Fruit fly (Drosophila melanogaster) whole organism, prepupa: Measurements from ENCODE around the gene CG43672.
A peak's percentile ranks its signal among the peaks of the same experiment; 100 is the strongest.

Experiments
- Blimp-1 ChIP-seq: fragments of 200-800 bp; sonication (Bioruptor generic); optimal IDR thresholded peaks from 3 replicates; lab custom pipeline; 2017; ENCODE audit warnings: missing biosample characterization, missing genetic modification characterization, mild to moderate bottlenecking, moderate library complexity, missing genetic modification reagents
- CG10631 ChIP-seq: fragments of 200-800 bp; sonication (Bioruptor generic); optimal IDR thresholded peaks from 2 replicates; lab custom pipeline; 2016; ENCODE audit warnings: missing biosample characterization, missing genetic modification characterization
- CG10669 ChIP-seq: fragments of 200-800 bp; sonication (Bioruptor generic); optimal IDR thresholded peaks from 3 replicates; lab custom pipeline; 2018; ENCODE audit warnings: missing biosample characterization, mild to moderate bottlenecking, missing genetic modification characterization, moderate library complexity
- CG11294 ChIP-seq: fragments of 200-800 bp; sonication (Bioruptor generic); IDR thresholded peaks from 2 replicates; pipeline ENCODE4 v1.3.6; 2022; ENCODE audit warnings: missing biosample characterization, missing genetic modification characterization
- CG11902 ChIP-seq: fragments of 200-800 bp; sonication (Bioruptor generic); optimal IDR thresholded peaks from 3 replicates; lab custom pipeline; 2016; ENCODE audit warnings: missing biosample characterization, missing genetic modification characterization
- CG15336 ChIP-seq: fragments of 200-800 bp; sonication (Bioruptor generic); IDR thresholded peaks from 2 replicates; pipeline ENCODE4 v1.3.6; 2022; ENCODE audit warnings: missing biosample characterization, missing genetic modification characterization
- CG1621 ChIP-seq: fragments of 200-800 bp; sonication (Bioruptor generic); optimal IDR thresholded peaks from 3 replicates; lab custom pipeline; 2018; ENCODE audit warnings: missing biosample characterization, mild to moderate bottlenecking, missing genetic modification characterization
- CG3032 ChIP-seq: fragments of 200-800 bp; optimal IDR thresholded peaks from 2 replicates; lab custom pipeline; 2019; ENCODE audit warnings: missing biosample characterization, mild to moderate bottlenecking, missing genetic modification characterization, moderate library complexity
- CG32006 ChIP-seq: fragments of 200-800 bp; sonication (Bioruptor generic); optimal IDR thresholded peaks from 3 replicates; lab custom pipeline; 2017; ENCODE audit warnings: missing biosample characterization, mild to moderate bottlenecking, missing genetic modification characterization
- CG3919 ChIP-seq: fragments of 200-800 bp; sonication (Bioruptor generic); optimal IDR thresholded peaks from 3 replicates; lab custom pipeline; 2016; ENCODE audit warnings: missing biosample characterization, missing genetic modification characterization
- CG4318 ChIP-seq: fragments of 200-800 bp; sonication (Bioruptor generic); optimal IDR thresholded peaks from 3 replicates; lab custom pipeline; 2017; ENCODE audit warnings: missing biosample characterization, mild to moderate bottlenecking, missing genetic modification characterization
- CG6163 ChIP-seq: fragments of 200-800 bp; sonication (Bioruptor generic); IDR thresholded peaks from 3 replicates; pipeline ENCODE4 v1.3.6; 2022; ENCODE audit warnings: missing biosample characterization, missing genetic modification characterization
- CG6276 ChIP-seq: fragments of 200-800 bp; sonication (Bioruptor generic); optimal IDR thresholded peaks from 2 replicates; lab custom pipeline; 2017; ENCODE audit warnings: missing biosample characterization, mild to moderate bottlenecking, missing genetic modification characterization
- CG6792 ChIP-seq: fragments of 200-800 bp; sonication (Bioruptor generic); optimal IDR thresholded peaks from 3 replicates; lab custom pipeline; 2016; ENCODE audit warnings: missing biosample characterization, missing genetic modification characterization
- CG6808 ChIP-seq: fragments of 200-800 bp; sonication (Bioruptor generic); optimal IDR thresholded peaks from 3 replicates; lab custom pipeline; 2017; ENCODE audit warnings: missing biosample characterization, missing genetic modification characterization, mild to moderate bottlenecking, moderate library complexity, missing genetic modification reagents
- CG6854 ChIP-seq: fragments of 200-800 bp; sonication (Bioruptor generic); optimal IDR thresholded peaks from 2 replicates; lab custom pipeline; 2017; ENCODE audit warnings: missing biosample characterization, mild to moderate bottlenecking, missing genetic modification characterization
- CG7368 ChIP-seq: fragments of 200-800 bp; sonication (Bioruptor generic); optimal IDR thresholded peaks from 3 replicates; lab custom pipeline; 2016; ENCODE audit warnings: missing biosample characterization, missing genetic modification characterization
- CG8119 ChIP-seq: fragments of 200-800 bp; sonication (Bioruptor generic); IDR thresholded peaks from 3 replicates; pipeline ENCODE4 v1.3.6; 2022; ENCODE audit warnings: missing biosample characterization, missing genetic modification characterization
- Eip75B ChIP-seq: fragments of 200-800 bp; sonication (Bioruptor generic); optimal IDR thresholded peaks from 3 replicates; lab custom pipeline; 2016; ENCODE audit warnings: missing biosample characterization, missing genetic modification characterization
- Eip78C ChIP-seq: fragments of 200-800 bp; sonication (Bioruptor generic); peaks from one replicate; lab custom pipeline; 2016; ENCODE audit warnings: missing biosample characterization, missing genetic modification characterization
- Eip93F ChIP-seq: fragments of 200-800 bp; sonication (Bioruptor generic); optimal IDR thresholded peaks from 2 replicates; lab custom pipeline; 2016; ENCODE audit warnings: missing biosample characterization, mild to moderate bottlenecking, missing genetic modification characterization
- Ets21C ChIP-seq: fragments of 200-800 bp; sonication (Bioruptor generic); optimal IDR thresholded peaks from 3 replicates; lab custom pipeline; 2016; ENCODE audit warnings: missing biosample characterization, missing genetic modification characterization
- Gug ChIP-seq: fragments of 200-800 bp; sonication (Bioruptor generic); IDR thresholded peaks from 2 replicates; pipeline ENCODE4 v1.3.6; 2022; ENCODE audit warnings: missing biosample characterization, missing genetic modification characterization
- Hr39 ChIP-seq: fragments of 200-800 bp; sonication (Bioruptor generic); optimal IDR thresholded peaks from 2 replicates; lab custom pipeline; 2016; ENCODE audit warnings: missing biosample characterization, missing genetic modification characterization
- Hr4 ChIP-seq: fragments of 200-800 bp; sonication (Bioruptor generic); optimal IDR thresholded peaks from 3 replicates; lab custom pipeline; 2016; ENCODE audit warnings: missing biosample characterization, missing genetic modification characterization
- Lpt ChIP-seq: fragments of 200-800 bp; sonication (Bioruptor generic); optimal IDR thresholded peaks from 3 replicates; lab custom pipeline; 2016; ENCODE audit warnings: missing biosample characterization, missing genetic modification characterization
- Met ChIP-seq: fragments of 200-800 bp; sonication (Bioruptor generic); optimal IDR thresholded peaks from 3 replicates; lab custom pipeline; 2016; ENCODE audit warnings: missing biosample characterization, missing genetic modification characterization
- OdsH ChIP-seq: fragments of 200-800 bp; sonication (Bioruptor generic); optimal IDR thresholded peaks from 3 replicates; lab custom pipeline; 2016; ENCODE audit warnings: missing biosample characterization, missing genetic modification characterization
- Smox ChIP-seq: fragments of 200-800 bp; sonication (Bioruptor generic); optimal IDR thresholded peaks from 3 replicates; lab custom pipeline; 2016; ENCODE audit warnings: missing biosample characterization, missing genetic modification characterization
- Sox102F ChIP-seq: fragments of 200-800 bp; sonication (Bioruptor generic); optimal IDR thresholded peaks from 2 replicates; lab custom pipeline; 2016; ENCODE audit warnings: missing biosample characterization, mild to moderate bottlenecking, missing genetic modification characterization
- Sox15 ChIP-seq: fragments of 200-800 bp; sonication (Bioruptor generic); optimal IDR thresholded peaks from 3 replicates; lab custom pipeline; 2016; ENCODE audit warnings: missing biosample characterization, missing genetic modification characterization
- achi ChIP-seq: fragments of 200-800 bp; sonication (Bioruptor generic); optimal IDR thresholded peaks from 3 replicates; lab custom pipeline; 2016; ENCODE audit warnings: missing biosample characterization, missing genetic modification characterization
- acj6 ChIP-seq: fragments of 200-800 bp; sonication (Bioruptor generic); optimal IDR thresholded peaks from 3 replicates; lab custom pipeline; 2016; ENCODE audit warnings: missing biosample characterization, missing genetic modification characterization
- cyc ChIP-seq: fragments of 200-800 bp; sonication (Bioruptor generic); optimal IDR thresholded peaks from 3 replicates; lab custom pipeline; 2016; ENCODE audit warnings: missing biosample characterization, missing genetic modification characterization
- eg ChIP-seq: fragments of 200-800 bp; sonication (Bioruptor generic); IDR thresholded peaks from 3 replicates; pipeline ENCODE4 v1.3.6; 2022; ENCODE audit warnings: missing biosample characterization, missing genetic modification characterization
- esn ChIP-seq: fragments of 200-800 bp; sonication (Bioruptor generic); optimal IDR thresholded peaks from 2 replicates; lab custom pipeline; 2016; ENCODE audit warnings: missing biosample characterization, mild to moderate bottlenecking, missing genetic modification characterization, moderate library complexity
- fd59A ChIP-seq: fragments of 200-800 bp; sonication (Bioruptor generic); optimal IDR thresholded peaks from 2 replicates; lab custom pipeline; 2017; ENCODE audit warnings: missing biosample characterization, mild to moderate bottlenecking, missing genetic modification characterization, missing genetic modification reagents
- fd85E ChIP-seq: fragments of 200-800 bp; sonication (Bioruptor generic); optimal IDR thresholded peaks from 3 replicates; lab custom pipeline; 2016; ENCODE audit warnings: missing biosample characterization, missing genetic modification characterization
- lz ChIP-seq: fragments of 200-800 bp; sonication (Bioruptor generic); optimal IDR thresholded peaks from 3 replicates; lab custom pipeline; 2016; ENCODE audit warnings: missing biosample characterization, missing genetic modification characterization
- pdm3 ChIP-seq: fragments of 200-800 bp; sonication (Bioruptor generic); optimal IDR thresholded peaks from 3 replicates; lab custom pipeline; 2016; ENCODE audit warnings: missing biosample characterization, missing genetic modification characterization
- salr ChIP-seq, 2 experiments: fragments of 200-800 bp; sonication (Bioruptor generic); optimal IDR thresholded peaks; 3 replicates each; lab custom pipeline; 2016 to 2018; ENCODE audit warnings: missing biosample characterization in 2 of 2, missing genetic modification characterization in 2 of 2, mild to moderate bottlenecking in 1 of 2
- spab ChIP-seq: fragments of 200-800 bp; sonication (Bioruptor generic); optimal IDR thresholded peaks from 2 replicates; lab custom pipeline; 2017; ENCODE audit warnings: missing biosample characterization, mild to moderate bottlenecking, missing genetic modification characterization, missing genetic modification reagents
- svp ChIP-seq: fragments of 200-800 bp; sonication (Bioruptor generic); peaks from one replicate; lab custom pipeline; 2016; ENCODE audit warnings: missing biosample characterization, missing genetic modification characterization
- topi ChIP-seq: fragments of 200-800 bp; sonication (Bioruptor generic); optimal IDR thresholded peaks from 3 replicates; lab custom pipeline; 2016; ENCODE audit warnings: missing biosample characterization, missing genetic modification characterization
- vri ChIP-seq: fragments of 200-800 bp; sonication (Bioruptor generic); optimal IDR thresholded peaks from 3 replicates; lab custom pipeline; 2016; ENCODE audit warnings: missing biosample characterization, mild to moderate bottlenecking, missing genetic modification characterization

CG43672 gene

dm6 chrX:15733995-15734394, 38.8 kb upstream of the CG43672 start, which contains the start of the genes CG12379 and MagR (continued):
- no peak for TF ChIP-seq CG6854
- TF ChIP-seq eg (GFP tag; lab: Robert Waterston, UW), result 0 out of 3 replicates have a peak, but pooled peaks have one; percentile 33
- no peak for TF ChIP-seq CG6792
- peak; percentile 64 for TF ChIP-seq cyc (GFP tag; lab: Kevin White, UChicago)
- TF ChIP-seq topi (GFP tag; lab: Kevin White, UChicago), result peak; percentile 63
- TF ChIP-seq Sox102F, result no peak
- TF ChIP-seq salr (GFP tag; optimal IDR thresholded peaks at IDR 0.05; lab: Kevin White, UChicago), result no peak
- TF ChIP-seq CG6276, result no peak
- no peak for TF ChIP-seq CG11294
- peak; percentile 33 for TF ChIP-seq fd59A (GFP tag; lab: Kevin White, UChicago)
- peak; percentile 77 for TF ChIP-seq Eip78C (GFP tag; lab: Kevin White, UChicago)
- peak; percentile 84 for TF ChIP-seq svp (GFP tag; lab: Kevin White, UChicago)
- TF ChIP-seq Hr39 (GFP tag; lab: Kevin White, UChicago), result peak; percentile 66
- peak; percentile 66 for TF ChIP-seq esn (GFP tag; lab: Kevin White, UChicago)
- no peak for TF ChIP-seq Eip93F
- TF ChIP-seq fd85E, result no peak
- TF ChIP-seq Lpt, result no peak
- peak; percentile 37 for TF ChIP-seq OdsH (GFP tag; lab: Kevin White, UChicago)
- TF ChIP-seq CG10631 (GFP tag; lab: Kevin White, UChicago), result peak; percentile 32
- peak; percentile 58 for TF ChIP-seq Gug (GFP tag; lab: Robert Waterston, UW)
- peak; percentile 70 for TF ChIP-seq lz (GFP tag; lab: Kevin White, UChicago)
- TF ChIP-seq CG11902 (GFP tag; lab: Kevin White, UChicago), result peak; percentile 27
- 0 out of 3 replicates have a peak, but pooled peaks have one; percentile 12 for TF ChIP-seq CG8119 (GFP tag; lab: Robert Waterston, UW)

- peak; percentile 2 for TF ChIP-seq Eip78C (GFP tag; lab: Kevin White, UChicago)
- no peak for TF ChIP-seq CG1621
- TF ChIP-seq, all 60 proteins: peak for 1
Measured at dm6 chrX:15737110-15737509, 35.7 kb upstream of the CG43672 start, which contains the start of gene Arp6. Gene Arp6 (minus strand): TSS chrX:15737120.

- TF ChIP-seq CG32006 (GFP tag; lab: Kevin White, UChicago), result peak; percentile 39
- 0 out of 2 replicates have a peak, but pooled peaks have one; percentile 23 for TF ChIP-seq CG15336 (GFP tag; lab: Robert Waterston, UW)
- TF ChIP-seq achi, result peak; percentile 30
- TF ChIP-seq topi (GFP tag; lab: Kevin White, UChicago), result peak; percentile 55
- TF ChIP-seq Gug (GFP tag; lab: Robert Waterston, UW), result no peak
- peak; percentile 79 for TF ChIP-seq Eip78C (GFP tag; lab: Kevin White, UChicago)
- TF ChIP-seq Ets21C (GFP tag; lab: Kevin White, UChicago), result peak; percentile 39
- no peak for TF ChIP-seq Blimp-1 (GFP tag; lab: Kevin White, UChicago)
- TF ChIP-seq vri (GFP tag; lab: Kevin White, UChicago), result peak; percentile 49
- TF ChIP-seq Smox, result peak; percentile 16
- no peak for TF ChIP-seq Eip93F
- peak; percentile 50 for TF ChIP-seq CG3032
- no peak for TF ChIP-seq CG8119 (GFP tag; lab: Robert Waterston, UW)
- TF ChIP-seq esn (GFP tag; lab: Kevin White, UChicago), result peak; percentile 50
- TF ChIP-seq Sox102F, result no peak
- TF ChIP-seq spab, result no peak
- TF ChIP-seq CG4318 (GFP tag; lab: Kevin White, UChicago), result no peak
- no peak for TF ChIP-seq CG6854
- no peak for TF ChIP-seq salr (GFP tag; optimal IDR thresholded peaks at IDR 0.05; lab: Kevin White, UChicago)
- peak; percentile 36 for TF ChIP-seq Met (GFP tag; lab: Kevin White, UChicago)
- TF ChIP-seq Sox15, result peak; percentile 15
- TF ChIP-seq pdm3 (GFP tag; lab: Kevin White, UChicago), result peak; percentile 32
- peak; percentile 26 for TF ChIP-seq CG10631 (GFP tag; lab: Kevin White, UChicago)
- peak; percentile 65 for TF ChIP-seq svp (GFP tag; lab: Kevin White, UChicago)
- peak; percentile 12 for TF ChIP-seq CG3919 (GFP tag; lab: Kevin White, UChicago)
- peak; percentile 43 for TF ChIP-seq Hr4
- peak; percentile 51 for TF ChIP-seq cyc (GFP tag; lab: Kevin White, UChicago)
- TF ChIP-seq CG6808 (GFP tag; lab: Kevin White, UChicago), result no peak
- no peak for TF ChIP-seq CG10669 (GFP tag; lab: Kevin White, UChicago)
- TF ChIP-seq CG6163 (GFP tag; lab: Robert Waterston, UW), result 0 out of 3 replicates have a peak, but pooled peaks have one; percentile 20
- TF ChIP-seq CG7368 (GFP tag; lab: Kevin White, UChicago), result no peak
- peak; percentile 46 for TF ChIP-seq Hr39 (GFP tag; lab: Kevin White, UChicago)
- peak; percentile 45 for TF ChIP-seq Eip75B (GFP tag; lab: Kevin White, UChicago)
- no peak for TF ChIP-seq CG1621
- TF ChIP-seq acj6 (GFP tag; lab: Kevin White, UChicago), result peak; percentile 33
- TF ChIP-seq lz (GFP tag; lab: Kevin White, UChicago), result peak; percentile 50
- TF ChIP-seq OdsH (GFP tag; lab: Kevin White, UChicago), result peak; percentile 48
Measured at dm6 chrX:15738890-15739550, 33.7 kb upstream of the CG43672 start, which contains the start of the genes CG11679 and CG8206. Gene CG11679 (minus strand): TSS chrX:15738954. Gene CG8206 (plus strand): TSS chrX:15739230.
